Worm (Caenorhabditis elegans): ENCODE data around the gene F11D11.22.
"Not testable (repeated sequence)": the region's sequence is repeated elsewhere in the genome, so short reads cannot be mapped to it uniquely, and the experiment has no call there.

Gene F11D11.22

DNA sequence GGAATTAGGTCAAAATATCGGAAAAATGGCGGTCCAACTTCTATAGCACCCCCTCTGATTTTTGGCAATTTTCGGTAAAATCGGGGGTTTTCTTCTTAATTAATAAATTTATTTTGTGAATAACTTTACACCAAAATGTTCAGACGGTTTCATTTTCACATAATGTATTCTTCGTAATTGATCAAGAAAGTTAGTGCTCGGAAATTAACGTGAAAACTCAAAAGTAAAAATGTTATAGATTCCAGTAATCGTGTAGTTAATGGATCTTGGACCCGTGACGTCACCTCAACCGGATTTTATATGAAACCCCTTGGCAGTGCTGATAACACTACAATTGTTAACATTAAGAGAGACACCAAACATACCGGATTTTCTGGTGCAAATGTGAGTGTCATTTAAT, at the start of gene F11D11.22:
F11D11.22 (plus strand) TSS at position 301 of the 400 bp plus-strand sequence.
- TF ChIP-seq cebp-1 (GFP tag; IDR thresholded peaks at IDR 0.05); cebp-1 (tag; optimal IDR thresholded peaks at IDR 0.05); repo-1 (tag; optimal IDR thresholded peaks at IDR 0.05); tlf-1 (GFP tag; optimal IDR thresholded peaks at IDR 0.05): not testable (repeated sequence)

DNA sequence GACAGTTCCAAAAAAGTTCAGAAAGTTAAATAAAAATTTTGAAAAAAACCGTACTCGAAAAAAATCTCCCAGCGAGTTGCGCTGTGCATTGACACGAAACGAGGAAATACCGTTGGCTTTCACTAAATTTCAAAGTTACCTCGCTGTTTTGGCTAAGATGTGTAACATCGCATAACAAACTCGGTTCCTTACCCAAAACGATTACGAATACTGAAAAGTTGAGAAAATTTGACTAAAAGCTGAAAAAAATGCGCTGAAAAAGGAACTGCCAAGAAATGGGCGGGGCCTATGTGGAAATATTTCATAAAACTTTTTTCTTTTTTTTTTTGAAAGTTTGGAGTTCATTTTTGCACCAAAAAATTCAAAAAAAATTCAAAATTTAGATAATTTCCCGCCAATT, 42.7 kb upstream of the F11D11.22 start:
- TF ChIP-seq sdz-38 (tag; optimal IDR thresholded peaks at IDR 0.05) (peak; percentile 6), ztf-26 (tag; optimal IDR thresholded peaks at IDR 0.05) (no peak)

DNA sequence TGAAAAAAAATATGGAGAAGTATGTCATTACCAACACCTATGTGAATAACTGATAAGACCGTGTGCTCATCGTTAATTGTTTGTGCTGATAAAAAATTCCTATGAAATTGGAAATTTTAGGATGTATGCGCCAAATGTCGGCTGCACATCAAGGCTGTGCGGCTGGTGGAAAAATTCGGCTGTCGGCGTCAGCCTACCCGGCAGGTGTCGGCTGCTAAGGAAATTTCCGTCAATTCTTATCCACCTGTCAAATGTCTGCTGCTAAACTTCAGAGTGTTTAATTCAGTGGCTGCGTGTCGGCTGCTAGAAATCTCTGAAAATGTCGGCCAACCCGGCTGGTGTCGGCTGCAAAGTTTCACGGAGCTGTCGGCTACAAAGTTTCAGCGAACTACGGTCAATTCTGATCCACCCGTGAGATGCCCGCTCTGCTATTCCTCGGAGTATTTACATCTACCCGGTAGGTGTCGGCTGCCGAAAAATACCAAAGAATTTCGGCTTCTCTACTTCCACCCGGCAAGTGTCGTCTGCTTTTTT, 42.1 kb upstream of the F11D11.22 start, which contains the start of gene Y17D7C.2:
Y17D7C.2 (minus strand) TSS at position 32 of the 534 bp plus-strand sequence.
- TF ChIP-seq tbp1 (GFP tag; optimal IDR thresholded peaks at IDR 0.05) (no peak), snpc-4 (GFP tag; optimal IDR thresholded peaks at IDR 0.05) (no peak), snpc-4 (tag; optimal IDR thresholded peaks at IDR 0.05) (peak; percentile 32 to 66 (median 60)), lsl-1 (GFP tag; optimal IDR thresholded peaks at IDR 0.05) (no peak), F55B11.4 (tag; optimal IDR thresholded peaks at IDR 0.05; ENCODE audit: borderline replicate concordance, insufficient read depth) (peak; percentile 38), F49E8.2 (tag; optimal IDR thresholded peaks at IDR 0.05; ENCODE audit: insufficient read depth) (no peak), unc-130 (GFP tag; optimal IDR thresholded peaks at IDR 0.05) (no peak), bed-1 (GFP tag; IDR thresholded peaks at IDR 0.05) (no peak), ceh-58 (GFP tag; IDR thresholded peaks at IDR 0.05) (no peak), hmg-20 (GFP tag; IDR thresholded peaks at IDR 0.05) (no peak), pbrm-1 (GFP tag; IDR thresholded peaks at IDR 0.05) (no peak), fkh-3 (tag; optimal IDR thresholded peaks at IDR 0.05) (no peak), aptf-2 (GFP tag; conservative IDR thresholded peaks at IDR 0.05) (no peak), sdz-38 (tag; optimal IDR thresholded peaks at IDR 0.05) (peak; percentile 34), F10E7.11 (tag; optimal IDR thresholded peaks at IDR 0.05) (no peak), hlh-26 (GFP tag; conservative IDR thresholded peaks at IDR 0.05) (0 out of 2 replicates have a peak, but pooled peaks have one; percentile 59), hlh-12 (tag; optimal IDR thresholded peaks at IDR 0.05) (no peak), hsf-1 (GFP tag; IDR thresholded peaks at IDR 0.05) (no peak), ceh-27 (GFP tag; optimal IDR thresholded peaks at IDR 0.05) (no peak)

DNA sequence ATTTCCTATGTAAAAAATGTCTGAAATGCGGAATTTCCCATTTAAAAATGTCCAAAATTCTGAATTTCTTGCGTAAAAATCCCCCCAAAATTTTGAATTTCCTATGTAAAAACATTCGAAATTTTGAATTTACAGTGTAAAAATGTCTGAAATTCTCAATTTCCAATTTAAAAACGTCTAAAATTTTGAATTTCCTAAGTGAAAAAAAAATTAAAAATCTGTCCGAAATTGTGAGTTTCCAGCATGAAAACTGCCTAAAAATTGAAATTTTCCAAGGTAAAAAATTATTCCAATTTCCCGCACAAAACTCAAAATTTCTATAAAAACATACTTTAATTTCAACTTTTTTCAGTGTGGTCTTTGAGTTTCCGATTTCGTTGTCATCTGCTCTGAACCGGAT, 40.3 kb upstream of the F11D11.22 start:
- TF ChIP-seq Y56A3A.18 (GFP tag; IDR thresholded peaks at IDR 0.05) (no peak), rpc-1 (optimal IDR thresholded peaks at IDR 0.05) (no peak), rpc-1 (tag; optimal IDR thresholded peaks at IDR 0.05) (no peak), zfh-2 (GFP tag; conservative IDR thresholded peaks at IDR 0.05) (no peak), fkh-3 (tag; optimal IDR thresholded peaks at IDR 0.05) (no peak), nfya-2 (GFP tag; IDR thresholded peaks at IDR 0.05) (no peak), ztf-3 (GFP tag; optimal IDR thresholded peaks at IDR 0.05) (no peak), nhr-80 (tag; optimal IDR thresholded peaks at IDR 0.05) (no peak), rec-8 (tag; optimal IDR thresholded peaks at IDR 0.05) (no peak), sdz-38 (tag; optimal IDR thresholded peaks at IDR 0.05) (no peak), attf-5 (GFP tag; optimal IDR thresholded peaks at IDR 0.05) (no peak), atf-7 (tag; optimal IDR thresholded peaks at IDR 0.05) (no peak), nhr-120 (GFP tag; IDR thresholded peaks at IDR 0.05) (no peak), ztf-6 (GFP tag; IDR thresholded peaks at IDR 0.05) (no peak), rcor-1 (GFP tag; IDR thresholded peaks at IDR 0.05) (no peak), F39B2.1 (GFP tag; IDR thresholded peaks at IDR 0.05) (no peak), ztf-28 (GFP tag; IDR thresholded peaks at IDR 0.05) (no peak), ztf-26 (tag; optimal IDR thresholded peaks at IDR 0.05) (no peak), T26A5.8 (tag; optimal IDR thresholded peaks at IDR 0.05) (no peak), dpff-1 (tag; optimal IDR thresholded peaks at IDR 0.05) (no peak)

Measured in whole organism, young adult.